Fruit fly (Drosophila melanogaster) whole organism, embryonic: ENCODE data around the gene Atg12.

Experiments
- CG10209 ChIP-seq: fragments of 200-800 bp; sonication (Bioruptor generic); optimal IDR thresholded peaks from 3 replicates; lab custom pipeline; 2017; ENCODE audit warnings: missing biosample characterization, mild to moderate bottlenecking, missing genetic modification characterization, missing genetic modification reagents
- CG10431 ChIP-seq: fragments of 200-800 bp; sonication (Bioruptor generic); optimal IDR thresholded peaks from 3 replicates; lab custom pipeline; 2018; ENCODE audit warnings: missing biosample characterization, mild to moderate bottlenecking, missing genetic modification characterization
- CG10654 ChIP-seq: fragments of 200-800 bp; sonication (Bioruptor generic); optimal IDR thresholded peaks from 2 replicates; lab custom pipeline; 2016; ENCODE audit warnings: missing biosample characterization, missing genetic modification characterization
- CG11456 ChIP-seq: fragments of 200-800 bp; sonication (Bioruptor generic); IDR thresholded peaks from 3 replicates; pipeline ENCODE4 v1.3.6; 2022; ENCODE audit warnings: missing biosample characterization, missing genetic modification characterization
- CG13424 ChIP-seq: fragments of 200-800 bp; sonication (Bioruptor generic); optimal IDR thresholded peaks from 2 replicates; lab custom pipeline; 2019; ENCODE audit warnings: missing biosample characterization, mild to moderate bottlenecking, missing genetic modification characterization, moderate library complexity
- CG14710 ChIP-seq: fragments of 200-800 bp; sonication (Bioruptor generic); optimal IDR thresholded peaks from 3 replicates; lab custom pipeline; 2019; ENCODE audit warnings: missing biosample characterization, mild to moderate bottlenecking, missing genetic modification characterization, moderate library complexity
- CG1647 ChIP-seq: fragments of 200-800 bp; sonication (Bioruptor generic); optimal IDR thresholded peaks from 3 replicates; lab custom pipeline; 2016; ENCODE audit warnings: missing biosample characterization, missing genetic modification characterization
- CG17361 ChIP-seq: fragments of 200-800 bp; sonication (Bioruptor generic); IDR thresholded peaks from 3 replicates; pipeline ENCODE4 v1.3.6; 2022; ENCODE audit warnings: missing biosample characterization, missing genetic modification characterization
- CG18262 ChIP-seq: fragments of 200-800 bp; optimal IDR thresholded peaks from 3 replicates; lab custom pipeline; 2019; ENCODE audit warnings: missing biosample characterization, mild to moderate bottlenecking, missing genetic modification characterization, moderate library complexity
- CG2120 ChIP-seq: fragments of 200-800 bp; sonication (Bioruptor generic); optimal IDR thresholded peaks from 3 replicates; lab custom pipeline; 2016; ENCODE audit warnings: missing biosample characterization, missing genetic modification characterization
- CG3065 ChIP-seq: fragments of 200-800 bp; sonication (Bioruptor generic); optimal IDR thresholded peaks from 2 replicates; lab custom pipeline; 2016; ENCODE audit warnings: missing biosample characterization, missing genetic modification characterization
- CG31388 ChIP-seq: fragments of 200-800 bp; sonication (Bioruptor generic); optimal IDR thresholded peaks from 2 replicates; lab custom pipeline; 2016; ENCODE audit warnings: missing biosample characterization, missing genetic modification characterization
- CG34376 ChIP-seq: fragments of 200-800 bp; sonication (Bioruptor generic); optimal IDR thresholded peaks from 2 replicates; lab custom pipeline; 2018; ENCODE audit warnings: missing biosample characterization, mild to moderate bottlenecking, missing genetic modification characterization
- CG5245 ChIP-seq: fragments of 200-800 bp; sonication (Bioruptor generic); optimal IDR thresholded peaks from 3 replicates; lab custom pipeline; 2016; ENCODE audit warnings: missing biosample characterization, missing genetic modification characterization
- CG9215 ChIP-seq: fragments of 200-800 bp; sonication (Bioruptor generic); IDR thresholded peaks from 2 replicates; pipeline ENCODE4 v1.3.6; 2022; ENCODE audit warnings: missing biosample characterization, missing genetic modification characterization
- CG9876 ChIP-seq: fragments of 200-800 bp; sonication (Bioruptor generic); optimal IDR thresholded peaks from 2 replicates; lab custom pipeline; 2016; ENCODE audit warnings: missing biosample characterization, missing genetic modification characterization
- Dll ChIP-seq: fragments of 200-800 bp; sonication (Bioruptor generic); IDR thresholded peaks from 4 replicates; pipeline ENCODE4 v1.3.6; 2022; ENCODE audit warnings: missing biosample characterization, missing genetic modification characterization; ENCODE audit not compliant: partially characterized antibody
- Hey ChIP-seq: fragments of 200-800 bp; sonication (Bioruptor generic); optimal IDR thresholded peaks from 3 replicates; lab custom pipeline; 2018; ENCODE audit warnings: missing biosample characterization, mild to moderate bottlenecking, missing genetic modification characterization
- Hsf ChIP-seq: fragments of 200-800 bp; sonication (Bioruptor generic); optimal IDR thresholded peaks from 3 replicates; lab custom pipeline; 2016; ENCODE audit warnings: missing biosample characterization, missing genetic modification characterization
- Max ChIP-seq: fragments of 200-800 bp; sonication (Bioruptor generic); optimal IDR thresholded peaks from 2 replicates; lab custom pipeline; 2016; ENCODE audit warnings: missing biosample characterization, mild to moderate bottlenecking, missing genetic modification characterization
- NC2α ChIP-seq: fragments of 200-800 bp; sonication (Bioruptor generic); optimal IDR thresholded peaks from 2 replicates; lab custom pipeline; 2016; ENCODE audit warnings: missing biosample characterization, missing genetic modification characterization
- NFAT ChIP-seq: fragments of 200-800 bp; sonication (Bioruptor generic); IDR thresholded peaks from 2 replicates; pipeline ENCODE4 v1.3.6; 2022; ENCODE audit warnings: missing biosample characterization, missing genetic modification characterization
- Ptx1 ChIP-seq: fragments of 200-800 bp; sonication (Bioruptor generic); IDR thresholded peaks from 2 replicates; pipeline ENCODE4 v1.3.6; 2022; ENCODE audit warnings: missing biosample characterization, missing genetic modification characterization
- bbx ChIP-seq: fragments of 200-800 bp; sonication (Bioruptor generic); IDR thresholded peaks from 2 replicates; pipeline ENCODE4 v1.3.6; 2022; ENCODE audit warnings: missing biosample characterization, missing genetic modification characterization; ENCODE audit not compliant: partially characterized antibody
- caup ChIP-seq: fragments of 200-800 bp; sonication (Bioruptor generic); optimal IDR thresholded peaks from 3 replicates; lab custom pipeline; 2017; ENCODE audit warnings: missing biosample characterization, mild to moderate bottlenecking, missing genetic modification characterization, moderate library complexity; ENCODE audit not compliant: severe bottlenecking
- ci ChIP-seq: fragments of 200-800 bp; sonication (Bioruptor generic); IDR thresholded peaks from 3 replicates; pipeline ENCODE4 v1.3.6; 2022; ENCODE audit warnings: missing biosample characterization, missing genetic modification characterization
- dmrt99B ChIP-seq: fragments of 200-800 bp; sonication (Bioruptor generic); optimal IDR thresholded peaks from 2 replicates; lab custom pipeline; 2018; ENCODE audit warnings: missing biosample characterization, mild to moderate bottlenecking, missing genetic modification characterization, moderate library complexity
- ewg ChIP-seq: fragments of 200-800 bp; sonication (Bioruptor generic); optimal IDR thresholded peaks from 3 replicates; lab custom pipeline; 2017; ENCODE audit warnings: mild to moderate bottlenecking, missing biosample characterization, missing genetic modification reagents, missing genetic modification characterization
- gcm ChIP-seq: fragments of 200-800 bp; sonication (Bioruptor generic); optimal IDR thresholded peaks from 2 replicates; lab custom pipeline; 2019; ENCODE audit warnings: missing biosample characterization, mild to moderate bottlenecking, missing genetic modification characterization, moderate library complexity
- grau ChIP-seq: fragments of 200-800 bp; optimal IDR thresholded peaks from 3 replicates; lab custom pipeline; 2019; ENCODE audit warnings: missing biosample characterization, mild to moderate bottlenecking, missing genetic modification characterization, moderate library complexity
- hb ChIP-seq: fragments of 200-800 bp; sonication (Bioruptor generic); IDR thresholded peaks from 3 replicates; pipeline ENCODE4 v1.3.6; 2022; ENCODE audit warnings: missing biosample characterization, missing genetic modification characterization; ENCODE audit not compliant: partially characterized antibody
- lola ChIP-seq, 3 experiments: fragments of >200 bp in 2 of 3; fragments of 200-800 bp in 1 of 3; sonication (Bioruptor generic) in 1 of 3; optimal IDR thresholded peaks; 2 replicates each; lab custom pipeline; 2017 to 2019; ENCODE audit warnings: missing biosample characterization in 3 of 3, missing genetic modification characterization in 3 of 3, mild to moderate bottlenecking in 1 of 3, moderate library complexity in 1 of 3
- luna ChIP-seq: fragments of 200-800 bp; sonication (Bioruptor generic); optimal IDR thresholded peaks from 2 replicates; lab custom pipeline; 2016; ENCODE audit warnings: missing biosample characterization, missing genetic modification characterization
- mam ChIP-seq: fragments of 200-800 bp; sonication (Bioruptor generic); optimal IDR thresholded peaks from 3 replicates; lab custom pipeline; 2016; ENCODE audit warnings: missing biosample characterization, missing genetic modification characterization
- odd ChIP-seq: fragments of 200-800 bp; sonication (Bioruptor generic); optimal IDR thresholded peaks from 2 replicates; lab custom pipeline; 2017; ENCODE audit warnings: missing biosample characterization, mild to moderate bottlenecking, missing genetic modification characterization
- pfk ChIP-seq: fragments of 200-800 bp; sonication (Bioruptor generic); optimal IDR thresholded peaks from 2 replicates; lab custom pipeline; 2018; ENCODE audit warnings: missing biosample characterization, mild to moderate bottlenecking, missing genetic modification characterization, moderate library complexity
- pnt ChIP-seq: fragments of 200-800 bp; sonication (Bioruptor generic); optimal IDR thresholded peaks from 3 replicates; lab custom pipeline; 2016; ENCODE audit warnings: missing biosample characterization, missing genetic modification characterization
- rib ChIP-seq: fragments of 200-800 bp; sonication (Bioruptor generic); IDR thresholded peaks from 2 replicates; pipeline ENCODE4 v1.3.6; 2022; ENCODE audit warnings: missing biosample characterization, missing genetic modification characterization
- sc ChIP-seq, 3 experiments: fragments of >200 bp in 2 of 3; fragments of 200-800 bp in 1 of 3; sonication (Bioruptor generic) in 1 of 3; optimal IDR thresholded peaks; 2 replicates in 2 of 3; 3 replicates in 1 of 3; lab custom pipeline; 2017; ENCODE audit warnings: mild to moderate bottlenecking in 1 of 3, missing biosample characterization in 1 of 3, missing genetic modification characterization in 1 of 3, missing genetic modification reagents in 1 of 3
- sd ChIP-seq: fragments of 200-800 bp; sonication (Bioruptor generic); optimal IDR thresholded peaks from 3 replicates; lab custom pipeline; 2018; ENCODE audit warnings: missing biosample characterization, mild to moderate bottlenecking, missing genetic modification characterization, moderate library complexity
- sens ChIP-seq: fragments of 200-800 bp; sonication (Bioruptor generic); peaks from one replicate; lab custom pipeline; 2016; ENCODE audit warnings: missing biosample characterization, missing genetic modification characterization
- slp2 ChIP-seq: fragments of 200-800 bp; sonication (Bioruptor generic); optimal IDR thresholded peaks from 2 replicates; lab custom pipeline; 2016; ENCODE audit warnings: missing biosample characterization, missing genetic modification characterization
- ssp ChIP-seq: fragments of 200-800 bp; sonication (Bioruptor generic); IDR thresholded peaks from 2 replicates; pipeline ENCODE4 v1.3.6; 2022; ENCODE audit warnings: missing biosample characterization, missing genetic modification characterization
- sug ChIP-seq: fragments of 200-800 bp; optimal IDR thresholded peaks from 2 replicates; lab custom pipeline; 2019; ENCODE audit warnings: missing biosample characterization, mild to moderate bottlenecking, missing genetic modification characterization, moderate library complexity
- tgo ChIP-seq: fragments of 200-800 bp; sonication (Bioruptor generic); IDR thresholded peaks from 3 replicates; pipeline ENCODE4 v1.3.6; 2022; ENCODE audit warnings: missing biosample characterization, missing genetic modification characterization
- tll ChIP-seq, 2 experiments: fragments of 200-800 bp in 1 of 2; fragments of >200 bp in 1 of 2; sonication (Bioruptor generic) in 1 of 2; optimal IDR thresholded peaks; 2 replicates each; lab custom pipeline; 2017 to 2019; ENCODE audit warnings: missing biosample characterization in 2 of 2, missing genetic modification characterization in 2 of 2, mild to moderate bottlenecking in 1 of 2, moderate library complexity in 1 of 2
- trem ChIP-seq: fragments of 200-800 bp; optimal IDR thresholded peaks from 3 replicates; lab custom pipeline; 2019; ENCODE audit warnings: missing biosample characterization, mild to moderate bottlenecking, missing genetic modification characterization, moderate library complexity
- ttk ChIP-seq: fragments of 200-800 bp; sonication (Bioruptor generic); IDR thresholded peaks from 2 replicates; pipeline ENCODE4 v2.1.2; 2022; ENCODE audit warnings: missing biosample characterization, missing genetic modification characterization

The Atg12 gene

DNA sequence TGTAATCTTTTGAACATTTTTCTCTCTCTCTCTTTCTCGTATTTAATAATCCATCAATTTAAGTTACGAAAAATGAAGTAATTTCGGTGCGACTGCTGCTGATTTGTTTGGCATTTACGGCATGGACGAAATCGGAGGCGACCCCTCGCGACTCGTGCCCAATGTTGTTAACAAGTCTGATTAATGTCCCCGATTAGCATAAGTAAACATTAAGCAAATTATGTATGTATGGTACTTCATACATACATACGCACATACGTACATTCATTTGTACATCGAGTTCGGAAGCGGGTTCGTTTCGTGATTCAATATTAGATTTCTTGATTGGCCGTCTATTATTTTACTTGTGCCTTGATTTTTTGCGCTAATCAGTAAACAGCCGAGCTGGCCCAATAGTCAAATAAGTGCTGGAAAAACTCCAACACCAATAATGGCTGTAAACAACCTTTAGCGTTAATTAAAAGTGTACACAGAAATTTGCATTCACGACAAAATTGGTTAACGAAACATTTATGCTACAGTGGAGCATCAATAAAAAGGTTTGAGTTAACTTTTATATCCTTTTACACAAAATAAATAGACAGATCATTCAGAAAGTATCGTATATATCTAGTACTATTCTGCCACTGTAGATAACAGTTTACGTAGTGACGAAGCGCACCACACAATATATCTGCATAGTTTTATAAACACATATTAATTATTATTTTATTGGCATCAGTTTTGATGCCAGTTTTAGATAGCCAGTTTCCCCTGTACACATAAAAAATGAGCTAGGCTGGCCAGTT lies 45.7 kb upstream of the Atg12 start (continued):
- TF ChIP-seq gcm (GFP tag; lab: Kevin White, UChicago) (no peak), odd (peak; percentile 53), CG5245 (peak; percentile 44), CG9215 (GFP tag; lab: Robert Waterston, UW) (no peak), sug (tag; lab: Kevin White, UChicago) (peak; percentile 74), pnt (GFP tag; lab: Kevin White, UChicago) (no peak), Dll (GFP tag; lab: Robert Waterston, UW) (no peak), CG10431 (no peak), mam (GFP tag; lab: Kevin White, UChicago) (peak; percentile 56), hb (no peak), CG31388 (GFP tag; lab: Kevin White, UChicago) (no peak), NFAT (no peak), luna (GFP tag; lab: Kevin White, UChicago) (no peak), ewg (peak; percentile 13), dmrt99B (tag; lab: Kevin White, UChicago) (peak; percentile 78), bbx (no peak), Hey (tag; lab: Kevin White, UChicago) (peak; percentile 45), ttk (peak; percentile 50; the same call in 1 of the 2 replicates), tgo (GFP tag; lab: Robert Waterston, UW) (peak; percentile 81; the same call in 2 of the 3 replicates), CG11456 (peak; percentile 69; the same call in 2 of the 3 replicates), CG3065 (no peak), Ptx1 (peak; percentile 77), rib (GFP tag; lab: Robert Waterston, UW) (0 out of 2 replicates have a peak, but pooled peaks have one; percentile 69), CG17361 (GFP tag; lab: Robert Waterston, UW) (peak; percentile 64; the same call in 2 of the 3 replicates), CG14710 (no peak), CG34376 (GFP tag; lab: Kevin White, UChicago) (peak; percentile 79), slp2 (GFP tag; lab: Kevin White, UChicago) (no peak), lola (GFP tag; optimal IDR thresholded peaks at IDR 0.05; lab: Kevin White, UChicago) (no peak), ci (GFP tag; lab: Robert Waterston, UW) (0 out of 3 replicates have a peak, but pooled peaks have one; percentile 38), ssp (GFP tag; lab: Robert Waterston, UW) (no peak), NC2α (GFP tag; lab: Kevin White, UChicago) (no peak), CG18262 (tag; lab: Kevin White, UChicago) (peak; percentile 23), sens (GFP tag; lab: Kevin White, UChicago) (peak; percentile 75), grau (tag; lab: Kevin White, UChicago) (peak; percentile 94), tll (GFP tag; optimal IDR thresholded peaks at IDR 0.05; lab: Kevin White, UChicago) (no peak), CG1647 (GFP tag; lab: Kevin White, UChicago) (peak; percentile 29), caup (GFP tag; lab: Kevin White, UChicago) (peak; percentile 31), CG10209 (peak; percentile 59), CG10654 (GFP tag; lab: Kevin White, UChicago) (peak; percentile 35), Max (no peak), sc (optimal IDR thresholded peaks at IDR 0.05; lab: Kevin White, UChicago) (no peak), sc (GFP tag; optimal IDR thresholded peaks at IDR 0.05; lab: Kevin White, UChicago) (no peak), trem (no peak), CG13424 (tag; lab: Kevin White, UChicago) (peak; percentile 74), Hsf (GFP tag; lab: Kevin White, UChicago) (peak; percentile 50), sd (peak; percentile 20), CG2120 (GFP tag; lab: Kevin White, UChicago) (peak; percentile 77), pfk (GFP tag; lab: Kevin White, UChicago) (no peak), CG9876 (GFP tag; lab: Kevin White, UChicago) (no peak)
